Fruit fly (Drosophila melanogaster) whole organism, adult: ENCODE data around the gene Kr-h2.

Source experiments
- CG11617 ChIP-seq: fragments of 200-800 bp; sonication (Bioruptor generic); optimal IDR thresholded peaks from 2 replicates; lab custom pipeline; 2017; ENCODE audit warnings: mild to moderate bottlenecking, missing biosample characterization, missing genetic modification reagents, missing genetic modification characterization
- CG7045 ChIP-seq: fragments of 200-800 bp; sonication (Bioruptor generic); optimal IDR thresholded peaks from 2 replicates; lab custom pipeline; 2017; ENCODE audit warnings: missing biosample characterization, mild to moderate bottlenecking, missing genetic modification characterization
- CG7101 ChIP-seq: fragments of 200-800 bp; sonication (Bioruptor generic); optimal IDR thresholded peaks from 2 replicates; lab custom pipeline; 2018; ENCODE audit warnings: missing biosample characterization, mild to moderate bottlenecking, missing genetic modification characterization, moderate library complexity
- Crg-1 ChIP-seq: fragments of 200-800 bp; sonication (Bioruptor generic); optimal IDR thresholded peaks from 2 replicates; lab custom pipeline; 2016; ENCODE audit warnings: missing biosample characterization, missing genetic modification characterization
- cic ChIP-seq: fragments of 200-800 bp; sonication (Bioruptor generic); optimal IDR thresholded peaks from 2 replicates; lab custom pipeline; 2017; ENCODE audit warnings: missing biosample characterization, mild to moderate bottlenecking, missing genetic modification characterization, moderate library complexity
- kay ChIP-seq: fragments of 200-800 bp; sonication (Bioruptor generic); peaks from one replicate; lab custom pipeline; 2016; ENCODE audit warnings: missing biosample characterization, missing genetic modification characterization, borderline replicate concordance
- pad ChIP-seq: fragments of 200-800 bp; sonication (Bioruptor generic); optimal IDR thresholded peaks from 3 replicates; lab custom pipeline; 2017; ENCODE audit warnings: missing biosample characterization, missing genetic modification characterization, mild to moderate bottlenecking, moderate library complexity, missing genetic modification reagents
- toe ChIP-seq: fragments of 200-800 bp; sonication (Bioruptor generic); optimal IDR thresholded peaks from 2 replicates; lab custom pipeline; 2016; ENCODE audit warnings: missing biosample characterization, missing genetic modification characterization

- TF ChIP-seq cic (GFP tag; lab: Kevin White, UChicago) = no peak
- TF ChIP-seq CG7045 = no peak
- TF ChIP-seq toe (GFP tag; lab: Kevin White, UChicago) = no peak
- no peak for TF ChIP-seq CG11617
- TF ChIP-seq Crg-1 (GFP tag; lab: Kevin White, UChicago) = no peak
- no peak for TF ChIP-seq CG7101 (tag; lab: Kevin White, UChicago)
- peak; percentile 98 for TF ChIP-seq kay
- TF ChIP-seq pad (GFP tag; lab: Kevin White, UChicago) = no peak
Observed at dm6 chr2L:6077632-6078031, 6.8 kb downstream of the Kr-h2 start.
